Fruit fly (Drosophila melanogaster) whole organism, embryonic: Measurements from ENCODE around the gene Ppt1.

Source experiments
- BEAF-32 ChIP-seq: fragments of 200-800 bp; sonication (Bioruptor generic); optimal IDR thresholded peaks from 3 replicates; lab custom pipeline; 2017; ENCODE audit warnings: missing biosample characterization, missing genetic modification characterization, mild to moderate bottlenecking, moderate library complexity, missing genetic modification reagents
- C15 ChIP-seq: fragments of 200-800 bp; sonication (Bioruptor generic); IDR thresholded peaks from 3 replicates; pipeline ENCODE4 v1.3.6; 2022; ENCODE audit warnings: missing biosample characterization, missing genetic modification characterization
- CG12071 ChIP-seq: fragments of 200-800 bp; sonication (Bioruptor generic); optimal IDR thresholded peaks from 3 replicates; lab custom pipeline; 2018; ENCODE audit warnings: missing biosample characterization, mild to moderate bottlenecking, missing genetic modification characterization
- CG12155 ChIP-seq: fragments of 200-800 bp; sonication (Bioruptor generic); optimal IDR thresholded peaks from 3 replicates; lab custom pipeline; 2016; ENCODE audit warnings: missing biosample characterization, missing genetic modification characterization
- CG12236 ChIP-seq: fragments of 200-800 bp; sonication (Bioruptor generic); optimal IDR thresholded peaks from 2 replicates; lab custom pipeline; 2016; ENCODE audit warnings: missing biosample characterization, missing genetic modification characterization
- CG13287 ChIP-seq: fragments of 200-800 bp; sonication (Bioruptor generic); IDR thresholded peaks from 2 replicates; pipeline ENCODE4 v1.3.6; 2022; ENCODE audit warnings: missing biosample characterization, missing genetic modification characterization; ENCODE audit not compliant: partially characterized antibody
- CG14441 ChIP-seq: fragments of 200-800 bp; sonication (Bioruptor generic); IDR thresholded peaks from 2 replicates; pipeline ENCODE4 v1.3.6; 2022; ENCODE audit warnings: missing biosample characterization, missing genetic modification characterization
- CG15073 ChIP-seq: fragments of 200-800 bp; sonication (Bioruptor generic); optimal IDR thresholded peaks from 2 replicates; lab custom pipeline; 2016; ENCODE audit warnings: missing biosample characterization, missing genetic modification characterization
- CG15601 ChIP-seq: fragments of 200-800 bp; sonication (Bioruptor generic); optimal IDR thresholded peaks from 3 replicates; lab custom pipeline; 2019; ENCODE audit warnings: missing biosample characterization, mild to moderate bottlenecking, missing genetic modification characterization, moderate library complexity
- CG16779 ChIP-seq: fragments of 200-800 bp; sonication (Bioruptor generic); IDR thresholded peaks from 2 replicates; pipeline ENCODE4 v1.3.6; 2022; ENCODE audit warnings: missing biosample characterization, missing genetic modification characterization
- CG17568 ChIP-seq: fragments of 200-800 bp; sonication (Bioruptor generic); optimal IDR thresholded peaks from 2 replicates; lab custom pipeline; 2018; ENCODE audit warnings: missing biosample characterization, mild to moderate bottlenecking, missing genetic modification characterization, moderate library complexity
- CG17802 ChIP-seq: fragments of 200-800 bp; sonication (Bioruptor generic); optimal IDR thresholded peaks from 2 replicates; lab custom pipeline; 2018; ENCODE audit warnings: missing biosample characterization, mild to moderate bottlenecking, missing genetic modification characterization, moderate library complexity
- CG2889 ChIP-seq: fragments of 200-800 bp; sonication (Bioruptor generic); IDR thresholded peaks from 3 replicates; pipeline ENCODE4 v1.3.6; 2022; ENCODE audit warnings: missing biosample characterization, missing genetic modification characterization
- CG3995 ChIP-seq: fragments of 200-800 bp; sonication (Bioruptor generic); optimal IDR thresholded peaks from 3 replicates; lab custom pipeline; 2016; ENCODE audit warnings: missing biosample characterization, missing genetic modification characterization
- CG6813 ChIP-seq: fragments of 200-800 bp; sonication (Bioruptor generic); optimal IDR thresholded peaks from 2 replicates; lab custom pipeline; 2017; ENCODE audit warnings: missing biosample characterization, missing genetic modification characterization, mild to moderate bottlenecking, moderate library complexity, missing genetic modification reagents
- CG9609 ChIP-seq: fragments of 200-800 bp; sonication (Bioruptor generic); optimal IDR thresholded peaks from 3 replicates; lab custom pipeline; 2016; ENCODE audit warnings: missing biosample characterization, missing genetic modification characterization
- D19A ChIP-seq: fragments of 200-800 bp; optimal IDR thresholded peaks from 3 replicates; lab custom pipeline; 2019; ENCODE audit warnings: missing biosample characterization, mild to moderate bottlenecking, missing genetic modification characterization, moderate library complexity
- Dfd ChIP-seq, 2 experiments: fragments of >200 bp; optimal IDR thresholded peaks; 2 replicates each; lab custom pipeline; 2017; ENCODE audit warnings: missing biosample characterization in 2 of 2, missing genetic modification characterization in 2 of 2
- Dip2 ChIP-seq: fragments of 200-800 bp; sonication (Bioruptor generic); IDR thresholded peaks from 2 replicates; pipeline ENCODE4 v1.3.6; 2022; ENCODE audit warnings: missing biosample characterization, missing genetic modification characterization
- HLH4C ChIP-seq: fragments of 200-800 bp; sonication (Bioruptor generic); IDR thresholded peaks from 3 replicates; pipeline ENCODE4 v1.3.6; 2022; ENCODE audit warnings: missing biosample characterization, missing genetic modification characterization; ENCODE audit not compliant: partially characterized antibody
- Hmx ChIP-seq: fragments of 200-800 bp; sonication (Bioruptor generic); optimal IDR thresholded peaks from 2 replicates; lab custom pipeline; 2016; ENCODE audit warnings: missing biosample characterization, missing genetic modification characterization
- Kr ChIP-seq: fragments of 200-800 bp; sonication (Bioruptor generic); optimal IDR thresholded peaks from 2 replicates; lab custom pipeline; 2017; ENCODE audit warnings: missing biosample characterization, mild to moderate bottlenecking, missing genetic modification characterization
- Mes4 ChIP-seq: fragments of 200-800 bp; sonication (Bioruptor generic); optimal IDR thresholded peaks from 2 replicates; lab custom pipeline; 2016; ENCODE audit warnings: missing biosample characterization, missing genetic modification characterization
- NK7.1 ChIP-seq: fragments of 200-800 bp; sonication (Bioruptor generic); optimal IDR thresholded peaks from 3 replicates; lab custom pipeline; 2016; ENCODE audit warnings: missing biosample characterization, missing genetic modification characterization
- Pdp1 ChIP-seq, 2 experiments: fragments of 200-800 bp; sonication (Bioruptor generic); optimal IDR thresholded peaks; 3 replicates each; lab custom pipeline; 2016; ENCODE audit warnings: missing biosample characterization in 2 of 2, missing genetic modification characterization in 2 of 2, mild to moderate bottlenecking in 1 of 2, moderate library complexity in 1 of 2
- Side ChIP-seq: fragments of 200-800 bp; sonication (Bioruptor generic); optimal IDR thresholded peaks from 2 replicates; lab custom pipeline; 2016; ENCODE audit warnings: missing biosample characterization, missing genetic modification characterization
- Sry-β ChIP-seq: fragments of 200-800 bp; sonication (Bioruptor generic); optimal IDR thresholded peaks from 2 replicates; lab custom pipeline; 2018; ENCODE audit warnings: missing biosample characterization, mild to moderate bottlenecking, missing genetic modification characterization, moderate library complexity
- Tbp ChIP-seq: fragments of >200 bp; optimal IDR thresholded peaks from 2 replicates; lab custom pipeline; 2018; ENCODE audit warnings: missing biosample characterization, missing genetic modification characterization
- Usf ChIP-seq: fragments of 200-800 bp; sonication (Bioruptor generic); optimal IDR thresholded peaks from 2 replicates; lab custom pipeline; 2017; ENCODE audit warnings: missing genotype, missing biosample characterization, missing genetic modification characterization
- abd-A ChIP-seq: fragments of 200-800 bp; sonication (Bioruptor generic); optimal IDR thresholded peaks from 3 replicates; lab custom pipeline; 2019; ENCODE audit warnings: missing biosample characterization, mild to moderate bottlenecking, missing genetic modification characterization, moderate library complexity
- ara ChIP-seq: fragments of 200-800 bp; sonication (Bioruptor generic); IDR thresholded peaks from 2 replicates; pipeline ENCODE4 v1.3.6; 2022; ENCODE audit warnings: missing biosample characterization, missing genetic modification characterization
- ato ChIP-seq: fragments of 200-800 bp; sonication (Bioruptor generic); IDR thresholded peaks from 2 replicates; pipeline ENCODE4 v1.3.6; 2022; ENCODE audit warnings: missing biosample characterization, missing genetic modification characterization; ENCODE audit not compliant: partially characterized antibody
- bab2 ChIP-seq: fragments of 200-800 bp; sonication (Bioruptor generic); optimal IDR thresholded peaks from 2 replicates; lab custom pipeline; 2016; ENCODE audit warnings: missing biosample characterization, missing genetic modification characterization
- cas ChIP-seq: fragments of 200-800 bp; sonication (Bioruptor generic); IDR thresholded peaks from 2 replicates; pipeline ENCODE4 v1.3.6; 2022; ENCODE audit warnings: missing biosample characterization, missing genetic modification characterization
- cg ChIP-seq: fragments of 200-800 bp; sonication (Bioruptor generic); optimal IDR thresholded peaks from 3 replicates; lab custom pipeline; 2019; ENCODE audit warnings: missing biosample characterization, mild to moderate bottlenecking, missing genetic modification characterization, moderate library complexity
- gcm ChIP-seq: fragments of 200-800 bp; sonication (Bioruptor generic); optimal IDR thresholded peaks from 2 replicates; lab custom pipeline; 2019; ENCODE audit warnings: missing biosample characterization, mild to moderate bottlenecking, missing genetic modification characterization, moderate library complexity
- her ChIP-seq: fragments of 200-800 bp; sonication (Bioruptor generic); optimal IDR thresholded peaks from 2 replicates; lab custom pipeline; 2016; ENCODE audit warnings: missing biosample characterization, missing genetic modification characterization
- maf-S ChIP-seq: fragments of 200-800 bp; sonication (Bioruptor generic); optimal IDR thresholded peaks from 2 replicates; lab custom pipeline; 2016; ENCODE audit warnings: missing biosample characterization, missing genetic modification characterization
- mam ChIP-seq: fragments of 200-800 bp; sonication (Bioruptor generic); optimal IDR thresholded peaks from 3 replicates; lab custom pipeline; 2016; ENCODE audit warnings: missing biosample characterization, missing genetic modification characterization
- onecut ChIP-seq: fragments of 200-800 bp; sonication (Bioruptor generic); IDR thresholded peaks from 2 replicates; pipeline ENCODE4 v1.3.6; 2022; ENCODE audit warnings: missing biosample characterization, missing genetic modification characterization
- pfk ChIP-seq: fragments of 200-800 bp; sonication (Bioruptor generic); optimal IDR thresholded peaks from 2 replicates; lab custom pipeline; 2018; ENCODE audit warnings: missing biosample characterization, mild to moderate bottlenecking, missing genetic modification characterization, moderate library complexity
- shn ChIP-seq: fragments of 200-800 bp; sonication (Bioruptor generic); optimal IDR thresholded peaks from 3 replicates; lab custom pipeline; 2016; ENCODE audit warnings: missing biosample characterization, missing genetic modification characterization
- sna ChIP-seq: fragments of 200-800 bp; sonication (Bioruptor generic); IDR thresholded peaks from 2 replicates; pipeline ENCODE4 v1.3.6; 2022; ENCODE audit warnings: missing biosample characterization, missing genetic modification characterization; ENCODE audit not compliant: partially characterized antibody
- sr ChIP-seq: fragments of 200-800 bp; sonication (Bioruptor generic); IDR thresholded peaks from 3 replicates; pipeline ENCODE4 v1.3.6; 2022; ENCODE audit warnings: missing biosample characterization, missing genetic modification characterization
- tna ChIP-seq: fragments of 200-800 bp; sonication (Bioruptor generic); IDR thresholded peaks from 2 replicates; pipeline ENCODE4 v1.3.6; 2022; ENCODE audit warnings: missing biosample characterization, missing genetic modification characterization; ENCODE audit not compliant: partially characterized antibody
- trh ChIP-seq: fragments of 200-800 bp; sonication (Bioruptor generic); optimal IDR thresholded peaks from 2 replicates; lab custom pipeline; 2016; ENCODE audit warnings: missing biosample characterization, missing genetic modification characterization
- tup ChIP-seq: fragments of 200-800 bp; sonication (Bioruptor generic); optimal IDR thresholded peaks from 2 replicates; lab custom pipeline; 2016; ENCODE audit warnings: missing biosample characterization, mild to moderate bottlenecking, missing genetic modification characterization, moderate library complexity
- zfh2 ChIP-seq: fragments of 200-800 bp; sonication (Bioruptor generic); optimal IDR thresholded peaks from 2 replicates; lab custom pipeline; 2016; ENCODE audit warnings: missing biosample characterization, missing genetic modification characterization

The Ppt1 gene

dm6 chrX:8714064-8715046 lies 24.3 kb upstream of the Ppt1 start, which contains the start of the genes CG2004 and CG1785 (continued):
- TF ChIP-seq Kr (GFP tag; lab: Kevin White, UChicago) (no peak), C15 (GFP tag; lab: Robert Waterston, UW) (peak; percentile 79; the same call in 1 of the 3 replicates), CG13287 (GFP tag; lab: Robert Waterston, UW) (peak; percentile 84), trh (GFP tag; lab: Kevin White, UChicago) (peak; percentile 55), shn (GFP tag; lab: Kevin White, UChicago) (peak; percentile 81), tup (peak; percentile 90), CG14441 (GFP tag; lab: Robert Waterston, UW) (peak; percentile 94), tna (no peak), her (GFP tag; lab: Kevin White, UChicago) (peak; percentile 46), CG6813 (GFP tag; lab: Kevin White, UChicago) (peak; percentile 49), CG15073 (GFP tag; lab: Kevin White, UChicago) (peak; percentile 51), Hmx (GFP tag; lab: Kevin White, UChicago) (peak; percentile 40), Pdp1 (GFP tag; optimal IDR thresholded peaks at IDR 0.05; lab: Kevin White, UChicago) (peak; percentile 83 to 90), CG3995 (GFP tag; lab: Kevin White, UChicago) (peak; percentile 46), CG12155 (GFP tag; lab: Kevin White, UChicago) (peak; percentile 90), ato (GFP tag; lab: Robert Waterston, UW) (no peak), Tbp (GFP tag; lab: Kevin White, UChicago) (peak; percentile 19), Dfd (GFP tag; optimal IDR thresholded peaks at IDR 0.05; lab: Kevin White, UChicago) (no peak), zfh2 (GFP tag; lab: Kevin White, UChicago) (peak; percentile 88), Usf (peak; percentile 83), BEAF-32 (GFP tag; lab: Kevin White, UChicago) (peak; percentile 86), gcm (GFP tag; lab: Kevin White, UChicago) (peak; percentile 82), cg (GFP tag; lab: Kevin White, UChicago) (peak; percentile 91), Mes4 (GFP tag; lab: Kevin White, UChicago) (peak; percentile 69), onecut (peak; percentile 76), CG12071 (peak; percentile 49), Sry-β (GFP tag; lab: Kevin White, UChicago) (peak; percentile 90), CG9609 (GFP tag; lab: Kevin White, UChicago) (peak; percentile 67), CG17568 (GFP tag; lab: Kevin White, UChicago) (no peak), CG12236 (GFP tag; lab: Kevin White, UChicago) (peak; percentile 67), sr (GFP tag; lab: Robert Waterston, UW) (peak; percentile 61; the same call in 1 of the 3 replicates), Side (peak; percentile 85), pfk (peak; percentile 36), CG2889 (peak; percentile 92), ara (GFP tag; lab: Robert Waterston, UW) (peak; percentile 92), sna (GFP tag; lab: Robert Waterston, UW) (peak; percentile 79), D19A (peak; percentile 87), maf-S (GFP tag; lab: Kevin White, UChicago) (peak; percentile 79), CG17802 (peak; percentile 56), CG15601 (tag; lab: Kevin White, UChicago) (peak; percentile 77), Dip2 (GFP tag; lab: Robert Waterston, UW) (no peak), abd-A (tag; lab: Kevin White, UChicago) (peak; percentile 67), cas (peak; percentile 87), CG16779 (GFP tag; lab: Robert Waterston, UW) (peak; percentile 90), NK7.1 (GFP tag; lab: Kevin White, UChicago) (no peak), mam (peak; percentile 85), bab2 (GFP tag; lab: Kevin White, UChicago) (peak; percentile 27), HLH4C (peak; percentile 68; the same call in 2 of the 3 replicates)
